Worm (Caenorhabditis elegans) whole organism, L4 larva: Measurements from ENCODE around the gene Y54G2A.28.

Experiments used
- D1046.2 ChIP-seq: fragments of 200-800 bp; sonication (Bioruptor generic); IDR thresholded peaks from 2 replicates; pipeline ENCODE4 v1.3.6; 2022; ENCODE audit warnings: missing genetic modification characterization, missing compliant biosample characterization
- F26F4.8 ChIP-seq: fragments of 200-800 bp; sonication (Bioruptor generic); conservative IDR thresholded peaks from 2 replicates; pipeline ENCODE4 v1.3.6; 2022; ENCODE audit warnings: missing genetic modification characterization, missing compliant biosample characterization
- F44E2.7 ChIP-seq: fragments of 200-800 bp; sonication (Bioruptor generic); IDR thresholded peaks from 2 replicates; pipeline ENCODE4 v2.1.2; 2022; ENCODE audit warnings: missing genetic modification characterization, missing compliant biosample characterization
- F49E8.2 ChIP-seq: sonication (generic microtip); optimal IDR thresholded peaks from 2 replicates; lab custom pipeline; 2016; ENCODE audit warnings: missing compliant biosample characterization, mild to moderate bottlenecking, missing genetic modification characterization, borderline replicate concordance
- R02D3.7 ChIP-seq: fragments of 150-350 bp; sonication (generic microtip); optimal IDR thresholded peaks from 3 replicates; lab custom pipeline; 2014; ENCODE audit warnings: missing biosample characterization, missing genetic modification characterization
- T26A8.4 ChIP-seq: fragments of 200-800 bp; sonication (Bioruptor generic); IDR thresholded peaks from 2 replicates; pipeline ENCODE4 v1.3.6; 2022; ENCODE audit warnings: missing genetic modification characterization, missing compliant biosample characterization
- Y48G9A.11 ChIP-seq: fragments of 200-800 bp; sonication (Bioruptor generic); IDR thresholded peaks from 2 replicates; pipeline ENCODE4 v1.3.6; 2022; ENCODE audit warnings: missing genetic modification reagents, missing genetic modification characterization, missing compliant biosample characterization
- ZK337.2 ChIP-seq: fragments of 200-800 bp; sonication (Bioruptor generic); IDR thresholded peaks from 2 replicates; pipeline ENCODE4 v1.3.6; 2022; ENCODE audit warnings: missing genetic modification reagents, missing genetic modification characterization, missing compliant biosample characterization
- ZK546.5 ChIP-seq, 2 experiments: sonication (generic microtip); optimal IDR thresholded peaks; 2 replicates each; lab custom pipeline; 2017; ENCODE audit warnings: missing biosample characterization in 2 of 2, missing genetic modification characterization in 2 of 2
- aha-1 ChIP-seq: fragments of 150-350 bp; peaks from one replicate; lab custom pipeline; 2014; ENCODE audit warnings: missing biosample characterization, missing genetic modification characterization
- aly-2 ChIP-seq: sonication (generic microtip); optimal IDR thresholded peaks from 2 replicates; lab custom pipeline; 2018; ENCODE audit warnings: missing biosample characterization, missing genetic modification characterization
- ceh-28 ChIP-seq: fragments of 150-350 bp; optimal IDR thresholded peaks from 2 replicates; lab custom pipeline; 2014; ENCODE audit warnings: missing biosample characterization, missing genetic modification reagents, missing genetic modification characterization
- ceh-62 ChIP-seq: sonication (generic microtip); optimal IDR thresholded peaks from 2 replicates; lab custom pipeline; 2017; ENCODE audit warnings: missing biosample characterization, missing genetic modification characterization
- ceh-82 ChIP-seq: sonication (generic microtip); optimal IDR thresholded peaks from 2 replicates; lab custom pipeline; 2017; ENCODE audit warnings: missing biosample characterization, missing genetic modification characterization
- ctbp-1 ChIP-seq: fragments of 200-800 bp; sonication (Bioruptor generic); IDR thresholded peaks from 2 replicates; pipeline ENCODE4 v1.3.6; 2022; ENCODE audit warnings: missing genetic modification reagents, missing genetic modification characterization, missing compliant biosample characterization
- daf-16 ChIP-seq, 3 experiments: sonication (generic microtip); optimal IDR thresholded peaks; 2 replicates each; lab custom pipeline; 2016 to 2017; ENCODE audit warnings: missing genetic modification characterization in 3 of 3, missing genetic modification reagents in 3 of 3, mild to moderate bottlenecking in 2 of 3, missing compliant biosample characterization in 2 of 3, missing biosample characterization in 1 of 3, moderate library complexity in 1 of 3
- dmd-6 ChIP-seq: fragments of 200-800 bp; sonication (Bioruptor generic); IDR thresholded peaks from 2 replicates; pipeline ENCODE4 v1.3.6; 2022; ENCODE audit warnings: missing genetic modification reagents, missing genetic modification characterization, missing compliant biosample characterization
- dmd-8 ChIP-seq: fragments of 200-800 bp; sonication (Bioruptor generic); IDR thresholded peaks from 2 replicates; pipeline ENCODE4 v1.3.6; 2022; ENCODE audit warnings: missing genetic modification characterization, missing compliant biosample characterization
- dpl-1 ChIP-seq: fragments of 150-350 bp; optimal IDR thresholded peaks from 2 replicates; lab custom pipeline; 2014; ENCODE audit warnings: missing biosample characterization, missing genetic modification reagents, missing genetic modification characterization
- egl-27 ChIP-seq: sonication (generic microtip); optimal IDR thresholded peaks from 3 replicates; lab custom pipeline; 2017; ENCODE audit warnings: missing biosample characterization, missing genetic modification reagents, missing genetic modification characterization
- egl-43 ChIP-seq: fragments of 200-800 bp; sonication (Bioruptor generic); IDR thresholded peaks from 2 replicates; pipeline ENCODE4 v1.3.6; 2022; ENCODE audit warnings: missing genetic modification reagents, missing genetic modification characterization, missing compliant biosample characterization
- fkh-10 ChIP-seq: fragments of 150-350 bp; optimal IDR thresholded peaks from 2 replicates; lab custom pipeline; 2014; ENCODE audit warnings: missing biosample characterization, missing genetic modification reagents, missing genetic modification characterization
- hif-1 ChIP-seq, 2 experiments: sonication (generic microtip); optimal IDR thresholded peaks; 2 replicates each; lab custom pipeline; 2016 to 2017; ENCODE audit warnings: missing compliant biosample characterization in 2 of 2, missing genetic modification characterization in 2 of 2, missing genetic modification reagents in 2 of 2, missing genotype in 2 of 2, mild to moderate bottlenecking in 1 of 2
- hlh-11 ChIP-seq: fragments of 200-800 bp; sonication (Bioruptor generic); optimal IDR thresholded peaks from 2 replicates; lab custom pipeline; 2018; ENCODE audit warnings: mild to moderate bottlenecking, missing genetic modification characterization, missing compliant biosample characterization
- hlh-30 ChIP-seq: sonication (generic microtip); optimal IDR thresholded peaks from 2 replicates; lab custom pipeline; 2017; ENCODE audit warnings: antibody characterized with exemption, mild to moderate bottlenecking, missing genetic modification characterization, missing compliant biosample characterization; ENCODE audit not compliant: insufficient read depth
- lin-1 ChIP-seq: fragments of 200-800 bp; sonication (Bioruptor generic); IDR thresholded peaks from 2 replicates; pipeline ENCODE4 v1.3.6; 2022; ENCODE audit warnings: missing genetic modification reagents, missing genetic modification characterization, missing compliant biosample characterization
- lin-15B ChIP-seq: fragments of 150-350 bp; sonication (generic microtip); optimal IDR thresholded peaks from 3 replicates; lab custom pipeline; 2014; ENCODE audit warnings: missing biosample characterization, missing genetic modification characterization
- lin-29 ChIP-seq: fragments of 200-800 bp; sonication (Bioruptor generic); IDR thresholded peaks from 2 replicates; pipeline ENCODE4 v1.3.6; 2022; ENCODE audit warnings: missing genetic modification reagents, missing genetic modification characterization, missing compliant biosample characterization
- lin-39 ChIP-seq: fragments of 150-350 bp; optimal IDR thresholded peaks from 2 replicates; lab custom pipeline; 2014; ENCODE audit warnings: missing biosample characterization, missing genetic modification reagents, missing genetic modification characterization
- lir-3 ChIP-seq: sonication (generic microtip); optimal IDR thresholded peaks from 2 replicates; lab custom pipeline; 2016; ENCODE audit warnings: mild to moderate bottlenecking, missing genetic modification characterization, missing compliant biosample characterization
- lsy-2 ChIP-seq, 2 experiments: fragments of 150-350 bp in 1 of 2; sonication (generic microtip) in 1 of 2; optimal IDR thresholded peaks; 2 replicates each; lab custom pipeline; 2014 to 2017; ENCODE audit warnings: missing biosample characterization in 2 of 2, missing genetic modification characterization in 2 of 2
- mes-2 ChIP-seq: sonication (generic microtip); optimal IDR thresholded peaks from 2 replicates; lab custom pipeline; 2016; ENCODE audit warnings: missing genotype, mild to moderate bottlenecking, missing genetic modification characterization, missing compliant biosample characterization; ENCODE audit not compliant: poor library complexity, severe bottlenecking
- nhr-11 ChIP-seq: fragments of 150-350 bp; optimal IDR thresholded peaks from 2 replicates; lab custom pipeline; 2014; ENCODE audit warnings: missing biosample characterization, missing genetic modification characterization
- nhr-25 ChIP-seq: sonication (generic microtip); optimal IDR thresholded peaks from 2 replicates; lab custom pipeline; 2017; ENCODE audit warnings: missing genetic modification characterization, mild to moderate bottlenecking, missing compliant biosample characterization, antibody characterized with exemption, moderate library complexity, borderline replicate concordance; ENCODE audit not compliant: insufficient read depth
- nhr-28 ChIP-seq: fragments of 150-350 bp; optimal IDR thresholded peaks from 2 replicates; lab custom pipeline; 2014; ENCODE audit warnings: missing biosample characterization, missing genetic modification characterization
- nhr-48 ChIP-seq: sonication (generic microtip); optimal IDR thresholded peaks from 2 replicates; lab custom pipeline; 2016; ENCODE audit warnings: mild to moderate bottlenecking, missing genetic modification characterization, missing compliant biosample characterization
- nhr-6 ChIP-seq: fragments of 150-350 bp; optimal IDR thresholded peaks from 2 replicates; lab custom pipeline; 2014; ENCODE audit warnings: missing biosample characterization, missing genetic modification characterization
- pha-4 ChIP-seq, 2 experiments: fragments of 150-350 bp in 1 of 2; fragments of 200-800 bp in 1 of 2; sonication (Bioruptor generic) in 1 of 2; IDR thresholded peaks in 1 of 2; optimal IDR thresholded peaks in 1 of 2; 2 replicates each; pipeline versions ENCODE4 v1.3.6 to Lab custom; 2014 to 2022; ENCODE audit warnings: missing genetic modification characterization in 2 of 2, missing genetic modification reagents in 2 of 2, missing biosample characterization in 1 of 2, missing compliant biosample characterization in 1 of 2
- pqm-1 ChIP-seq: sonication (generic microtip); optimal IDR thresholded peaks from 2 replicates; lab custom pipeline; 2017; ENCODE audit warnings: missing biosample characterization, missing genetic modification characterization
- saeg-2 ChIP-seq: fragments of 200-800 bp; sonication (Bioruptor generic); IDR thresholded peaks from 2 replicates; pipeline ENCODE4 v1.3.6; 2022; ENCODE audit warnings: missing genetic modification reagents, missing genetic modification characterization, missing compliant biosample characterization
- sdz-12 ChIP-seq: fragments of 200-800 bp; sonication (Bioruptor generic); optimal IDR thresholded peaks from 2 replicates; lab custom pipeline; 2018; ENCODE audit warnings: mild to moderate bottlenecking, missing genetic modification characterization, missing compliant biosample characterization
- skn-1 ChIP-seq: fragments of 150-350 bp; optimal IDR thresholded peaks from 2 replicates; lab custom pipeline; 2014; ENCODE audit warnings: missing biosample characterization, missing genetic modification characterization
- spr-1 ChIP-seq: sonication (generic microtip); optimal IDR thresholded peaks from 2 replicates; lab custom pipeline; 2016; ENCODE audit warnings: mild to moderate bottlenecking, missing genetic modification characterization, missing compliant biosample characterization
- unc-130 ChIP-seq: sonication (generic microtip); optimal IDR thresholded peaks from 2 replicates; lab custom pipeline; 2016; ENCODE audit warnings: missing genetic modification reagents, missing genetic modification characterization, missing compliant biosample characterization
- unc-39 ChIP-seq: sonication (generic microtip); optimal IDR thresholded peaks from 2 replicates; lab custom pipeline; 2017; ENCODE audit warnings: missing biosample characterization, missing genetic modification characterization
- zag-1 ChIP-seq: fragments of 150-350 bp; optimal IDR thresholded peaks from 2 replicates; lab custom pipeline; 2014; ENCODE audit warnings: missing biosample characterization, missing genetic modification characterization
- zfp-2 ChIP-seq: sonication (generic microtip); optimal IDR thresholded peaks from 2 replicates; lab custom pipeline; 2016; ENCODE audit warnings: mild to moderate bottlenecking, missing genetic modification characterization, missing compliant biosample characterization
- zfp-3 ChIP-seq: fragments of 200-800 bp; sonication (Bioruptor generic); conservative IDR thresholded peaks from 2 replicates; pipeline ENCODE4 v1.3.6; 2022; ENCODE audit warnings: missing genetic modification reagents, missing genetic modification characterization, missing compliant biosample characterization
- zip-11 ChIP-seq: fragments of 200-800 bp; sonication (Bioruptor generic); IDR thresholded peaks from 2 replicates; pipeline ENCODE4 v1.3.6; 2022; ENCODE audit warnings: missing genetic modification characterization, missing compliant biosample characterization
- zip-2 ChIP-seq: fragments of 150-350 bp; optimal IDR thresholded peaks from 2 replicates; lab custom pipeline; 2014; ENCODE audit warnings: missing biosample characterization, missing genetic modification characterization
- ztf-7 ChIP-seq: fragments of 150-350 bp; optimal IDR thresholded peaks from 2 replicates; lab custom pipeline; 2014; ENCODE audit warnings: missing biosample characterization, missing genetic modification characterization

Gene Y54G2A.28

ce11 chrIV:3029882-3030281, 17.7 kb upstream of the Y54G2A.28 start:
- TF ChIP-seq unc-130 (GFP tag; lab: Kevin White, UChicago), result no peak
- no peak for TF ChIP-seq T26A8.4
- TF ChIP-seq F49E8.2 (tag; lab: Kevin White, UChicago), result no peak
- no peak for TF ChIP-seq lin-15B
- no peak for TF ChIP-seq R02D3.7 (tag; lab: Kevin White, UChicago)
- TF ChIP-seq lin-1 (GFP tag; lab: Robert Waterston, UW), result no peak
- TF ChIP-seq lin-29 (GFP tag; lab: Robert Waterston, UW), result no peak
- no peak for TF ChIP-seq zfp-2
- TF ChIP-seq fkh-10 (GFP tag; lab: Kevin White, UChicago), result no peak
- no peak for TF ChIP-seq aly-2
- TF ChIP-seq nhr-25 (tag; lab: Kevin White, UChicago), result no peak
- no peak for TF ChIP-seq mes-2
- peak; percentile 48 for TF ChIP-seq nhr-28 (tag; lab: Kevin White, UChicago)
- peak; percentile 62 for TF ChIP-seq aha-1 (tag; lab: Kevin White, UChicago)
- TF ChIP-seq Y48G9A.11, result no peak
- TF ChIP-seq ZK337.2 (GFP tag; lab: Robert Waterston, UW), result no peak
- no peak for TF ChIP-seq unc-39 (tag; lab: Kevin White, UChicago)
- no peak for TF ChIP-seq pha-4 (GFP tag; IDR thresholded peaks at IDR 0.05; lab: Robert Waterston, UW)
- no peak for TF ChIP-seq pha-4 (tag; optimal IDR thresholded peaks at IDR 0.05; lab: Kevin White, UChicago)
- TF ChIP-seq ceh-28 (tag; lab: Kevin White, UChicago), result no peak
- no peak for TF ChIP-seq skn-1
- no peak for TF ChIP-seq hif-1 (tag; optimal IDR thresholded peaks at IDR 0.05; lab: Kevin White, UChicago)
- TF ChIP-seq hlh-11 (tag; lab: Kevin White, UChicago), result peak; percentile 67
- no peak for TF ChIP-seq ctbp-1 (GFP tag; lab: Robert Waterston, UW)
- no peak for TF ChIP-seq ceh-82 (tag; lab: Kevin White, UChicago)
- peak; percentile 47 for TF ChIP-seq pqm-1 (tag; lab: Kevin White, UChicago)
- TF ChIP-seq hlh-30 (tag; lab: Kevin White, UChicago), result peak; percentile 60
- TF ChIP-seq saeg-2, result no peak
- no peak for TF ChIP-seq lin-39 (tag; lab: Kevin White, UChicago)
- no peak for TF ChIP-seq egl-27 (tag; lab: Kevin White, UChicago)
- no peak for TF ChIP-seq F44E2.7 (GFP tag; lab: Robert Waterston, UW)
- TF ChIP-seq lsy-2 (tag; optimal IDR thresholded peaks at IDR 0.05; lab: Kevin White, UChicago), result peak in 1 of 2 experiments; percentile 1
- no peak for TF ChIP-seq nhr-48 (tag; lab: Kevin White, UChicago)
- 0 out of 2 replicates have a peak, but pooled peaks have one; percentile 4 for TF ChIP-seq zip-11
- TF ChIP-seq ztf-7 (tag; lab: Kevin White, UChicago), result no peak
- no peak for TF ChIP-seq dpl-1
- no peak for TF ChIP-seq nhr-6 (tag; lab: Kevin White, UChicago)
- no peak for TF ChIP-seq zag-1 (tag; lab: Kevin White, UChicago)
- no peak for TF ChIP-seq nhr-11 (tag; lab: Kevin White, UChicago)
- TF ChIP-seq dmd-8 (GFP tag; lab: Robert Waterston, UW), result no peak
- no peak for TF ChIP-seq ceh-62 (tag; lab: Kevin White, UChicago)
- TF ChIP-seq lir-3 (tag; lab: Kevin White, UChicago), result no peak
- no peak for TF ChIP-seq daf-16 (GFP tag; optimal IDR thresholded peaks at IDR 0.05; lab: Kevin White, UChicago)
- TF ChIP-seq daf-16 (tag; optimal IDR thresholded peaks at IDR 0.05; lab: Kevin White, UChicago), result no peak
- 0 out of 2 replicates have a peak, but pooled peaks have one; percentile 31 for TF ChIP-seq egl-43 (GFP tag; lab: Robert Waterston, UW)
- no peak for TF ChIP-seq zfp-3
- no peak for TF ChIP-seq ZK546.5 (tag; optimal IDR thresholded peaks at IDR 0.05; lab: Kevin White, UChicago)
- TF ChIP-seq spr-1 (tag; lab: Kevin White, UChicago), result no peak
- no peak for TF ChIP-seq sdz-12 (GFP tag; lab: Kevin White, UChicago)
- no peak for TF ChIP-seq dmd-6 (GFP tag; lab: Robert Waterston, UW)
- no peak for TF ChIP-seq D1046.2 (GFP tag; lab: Robert Waterston, UW)
- no peak for TF ChIP-seq F26F4.8 (GFP tag; lab: Robert Waterston, UW)
- no peak for TF ChIP-seq zip-2
